Fruit fly (Drosophila melanogaster): ENCODE measurements around the gene SdicB.

- TF ChIP-seq CG8478 (optimal IDR thresholded peaks at IDR 0.05) (no peak), psq (optimal IDR thresholded peaks at IDR 0.05) (no peak), pan (optimal IDR thresholded peaks at IDR 0.05) (no peak), Dll (optimal IDR thresholded peaks at IDR 0.05) (no peak), EcR (GFP tag; optimal IDR thresholded peaks at IDR 0.05) (no peak), usp (GFP tag; optimal IDR thresholded peaks at IDR 0.05) (no peak)
Measured at dm6 chrX:20244278-20244677, 34.9 kb upstream of the SdicB start, which contains the start of gene Peritrophin-A.
